Worm (Caenorhabditis elegans) whole organism, L3 larva: ENCODE measurements around the gene F42G4.2.

ENCODE experiments used
- R02D3.7 ChIP-seq: fragments of 150-350 bp; optimal IDR thresholded peaks from 2 replicates; lab custom pipeline; 2014; ENCODE audit warnings: missing biosample characterization, missing genetic modification characterization
- ZK546.5 ChIP-seq: sonication (generic microtip); optimal IDR thresholded peaks from 2 replicates; lab custom pipeline; 2017; ENCODE audit warnings: missing biosample characterization, missing genetic modification characterization
- aly-2 ChIP-seq: fragments of 150-350 bp; optimal IDR thresholded peaks from 2 replicates; lab custom pipeline; 2014; ENCODE audit warnings: missing biosample characterization, missing genetic modification characterization
- ceh-16 ChIP-seq: sonication (generic microtip); optimal IDR thresholded peaks from 2 replicates; lab custom pipeline; 2017; ENCODE audit warnings: missing biosample characterization, missing genetic modification characterization
- ceh-28 ChIP-seq: fragments of 150-350 bp; optimal IDR thresholded peaks from 2 replicates; lab custom pipeline; 2014; ENCODE audit warnings: missing biosample characterization, missing genetic modification reagents, missing genetic modification characterization
- ceh-82 ChIP-seq: fragments of 150-350 bp; optimal IDR thresholded peaks from 2 replicates; lab custom pipeline; 2014; ENCODE audit warnings: missing biosample characterization, missing genetic modification characterization
- ceh-9 ChIP-seq: sonication (generic microtip); optimal IDR thresholded peaks from 2 replicates; lab custom pipeline; 2018; ENCODE audit warnings: missing biosample characterization, missing genetic modification characterization
- daf-12 ChIP-seq: fragments of 150-350 bp; optimal IDR thresholded peaks from 2 replicates; lab custom pipeline; 2014; ENCODE audit warnings: missing biosample characterization, missing genetic modification reagents, missing genetic modification characterization
- egl-27 ChIP-seq: sonication (generic microtip); optimal IDR thresholded peaks from 4 replicates; lab custom pipeline; 2017; ENCODE audit warnings: missing biosample characterization, missing genetic modification reagents, missing genetic modification characterization
- egl-5 ChIP-seq: fragments of 150-350 bp; optimal IDR thresholded peaks from 2 replicates; lab custom pipeline; 2017; ENCODE audit warnings: missing biosample characterization, missing genetic modification reagents, missing genetic modification characterization, inconsistent platforms
- elt-1 ChIP-seq: fragments of 150-350 bp; optimal IDR thresholded peaks from 2 replicates; lab custom pipeline; 2014; ENCODE audit warnings: missing biosample characterization, missing genetic modification characterization
- elt-2 ChIP-seq: sonication (generic microtip); optimal IDR thresholded peaks from 2 replicates; lab custom pipeline; 2016; ENCODE audit warnings: missing genetic modification reagents, mild to moderate bottlenecking, missing genetic modification characterization, missing compliant biosample characterization
- elt-3 ChIP-seq, 3 experiments: fragments of 150-350 bp in 1 of 3; sonication (generic microtip) in 2 of 3; optimal IDR thresholded peaks; 2 replicates in 2 of 3; 4 replicates in 1 of 3; lab custom pipeline; 2014 to 2017; ENCODE audit warnings: missing biosample characterization in 3 of 3, missing genetic modification characterization in 3 of 3
- fkh-10 ChIP-seq: sonication (generic microtip); optimal IDR thresholded peaks from 2 replicates; lab custom pipeline; 2017; ENCODE audit warnings: missing biosample characterization, missing genetic modification reagents, missing genetic modification characterization
- fkh-2 ChIP-seq: fragments of 150-350 bp; optimal IDR thresholded peaks from 2 replicates; lab custom pipeline; 2014; ENCODE audit warnings: missing biosample characterization, missing genetic modification reagents, missing genetic modification characterization
- hmg-11 ChIP-seq: sonication (generic microtip); optimal IDR thresholded peaks from 2 replicates; lab custom pipeline; 2016; ENCODE audit warnings: missing genetic modification characterization, missing compliant biosample characterization
- jun-1 ChIP-seq: fragments of 150-350 bp; optimal IDR thresholded peaks from 2 replicates; lab custom pipeline; 2014; ENCODE audit warnings: missing biosample characterization, missing genetic modification reagents, missing genetic modification characterization
- lin-39 ChIP-seq: fragments of 150-350 bp; optimal IDR thresholded peaks from 2 replicates; lab custom pipeline; 2018; ENCODE audit warnings: missing biosample characterization, missing genetic modification reagents, missing genetic modification characterization
- lsy-12 ChIP-seq: sonication (generic microtip); optimal IDR thresholded peaks from 2 replicates; lab custom pipeline; 2016; ENCODE audit warnings: mild to moderate bottlenecking, missing genetic modification characterization, missing compliant biosample characterization
- mdl-1 ChIP-seq: fragments of 150-350 bp; optimal IDR thresholded peaks from 2 replicates; lab custom pipeline; 2014; ENCODE audit warnings: missing biosample characterization, missing genetic modification characterization
- mml-1 ChIP-seq: fragments of 150-350 bp; sonication (generic microtip); optimal IDR thresholded peaks from 3 replicates; lab custom pipeline; 2014; ENCODE audit warnings: missing biosample characterization, missing genetic modification characterization
- nfya-1 ChIP-seq: sonication (generic microtip); optimal IDR thresholded peaks from 2 replicates; lab custom pipeline; 2017; ENCODE audit warnings: missing genetic modification characterization, mild to moderate bottlenecking, missing compliant biosample characterization, antibody characterized with exemption, moderate library complexity; ENCODE audit not compliant: insufficient read depth
- nhr-11 ChIP-seq: fragments of 150-350 bp; optimal IDR thresholded peaks from 2 replicates; lab custom pipeline; 2014; ENCODE audit warnings: missing biosample characterization, missing genetic modification characterization
- nhr-12 ChIP-seq: fragments of 150-350 bp; optimal IDR thresholded peaks from 2 replicates; lab custom pipeline; 2014; ENCODE audit warnings: missing biosample characterization, missing genetic modification characterization
- nhr-23 ChIP-seq: fragments of 150-350 bp; optimal IDR thresholded peaks from 2 replicates; lab custom pipeline; 2014; ENCODE audit warnings: missing biosample characterization, missing genetic modification reagents, missing genetic modification characterization
- nhr-25 ChIP-seq: sonication (generic microtip); optimal IDR thresholded peaks from 2 replicates; lab custom pipeline; 2017; ENCODE audit warnings: missing biosample characterization, missing genetic modification characterization
- nhr-43 ChIP-seq: sonication (generic microtip); optimal IDR thresholded peaks from 2 replicates; lab custom pipeline; 2016; ENCODE audit warnings: mild to moderate bottlenecking, missing genetic modification characterization, missing compliant biosample characterization; ENCODE audit not compliant: poor library complexity, severe bottlenecking
- nhr-67 ChIP-seq: fragments of 150-350 bp; optimal IDR thresholded peaks from 2 replicates; lab custom pipeline; 2014; ENCODE audit warnings: missing biosample characterization, missing genetic modification characterization
- nhr-76 ChIP-seq: fragments of 150-350 bp; sonication (generic microtip); optimal IDR thresholded peaks from 5 replicates; lab custom pipeline; 2014; ENCODE audit warnings: missing biosample characterization, missing genetic modification characterization
- nhr-77 ChIP-seq: fragments of 150-350 bp; optimal IDR thresholded peaks from 2 replicates; lab custom pipeline; 2014; ENCODE audit warnings: missing biosample characterization, missing genetic modification characterization
- pha-4 ChIP-seq: fragments of 150-350 bp; optimal IDR thresholded peaks from 2 replicates; lab custom pipeline; 2014; ENCODE audit warnings: missing biosample characterization, missing genetic modification reagents, missing genetic modification characterization
- pqm-1 ChIP-seq: fragments of 150-350 bp; optimal IDR thresholded peaks from 2 replicates; lab custom pipeline; 2017; ENCODE audit warnings: missing biosample characterization, missing genetic modification characterization, inconsistent platforms
- sea-2 ChIP-seq: fragments of 150-350 bp; sonication (generic microtip); optimal IDR thresholded peaks from 4 replicates; lab custom pipeline; 2014; ENCODE audit warnings: missing biosample characterization, missing genetic modification reagents, missing genetic modification characterization
- skn-1 ChIP-seq: fragments of 150-350 bp; optimal IDR thresholded peaks from 2 replicates; lab custom pipeline; 2014; ENCODE audit warnings: missing biosample characterization, missing genetic modification characterization
- snpc-4 ChIP-seq: fragments of 150-350 bp; optimal IDR thresholded peaks from 2 replicates; lab custom pipeline; 2014; ENCODE audit warnings: missing biosample characterization, missing genetic modification characterization
- tbx-2 ChIP-seq: sonication (generic microtip); optimal IDR thresholded peaks from 2 replicates; lab custom pipeline; 2016; ENCODE audit warnings: mild to moderate bottlenecking, missing genetic modification characterization, missing compliant biosample characterization
- unc-39 ChIP-seq: sonication (generic microtip); optimal IDR thresholded peaks from 4 replicates; lab custom pipeline; 2017; ENCODE audit warnings: missing biosample characterization, missing genetic modification characterization
- unc-62 ChIP-seq: fragments of 150-350 bp; sonication (generic microtip); optimal IDR thresholded peaks from 4 replicates; lab custom pipeline; 2014; ENCODE audit warnings: missing biosample characterization, missing genetic modification reagents, missing genetic modification characterization
- zag-1 ChIP-seq: fragments of 150-350 bp; optimal IDR thresholded peaks from 2 replicates; lab custom pipeline; 2014; ENCODE audit warnings: missing biosample characterization, missing genetic modification characterization
- ztf-11 ChIP-seq: fragments of 150-350 bp; optimal IDR thresholded peaks from 2 replicates; lab custom pipeline; 2014; ENCODE audit warnings: missing biosample characterization, missing genetic modification characterization
- ztf-4 ChIP-seq: fragments of 150-350 bp; optimal IDR thresholded peaks from 2 replicates; lab custom pipeline; 2014; ENCODE audit warnings: missing biosample characterization, missing genetic modification characterization

F42G4.2 gene

DNA sequence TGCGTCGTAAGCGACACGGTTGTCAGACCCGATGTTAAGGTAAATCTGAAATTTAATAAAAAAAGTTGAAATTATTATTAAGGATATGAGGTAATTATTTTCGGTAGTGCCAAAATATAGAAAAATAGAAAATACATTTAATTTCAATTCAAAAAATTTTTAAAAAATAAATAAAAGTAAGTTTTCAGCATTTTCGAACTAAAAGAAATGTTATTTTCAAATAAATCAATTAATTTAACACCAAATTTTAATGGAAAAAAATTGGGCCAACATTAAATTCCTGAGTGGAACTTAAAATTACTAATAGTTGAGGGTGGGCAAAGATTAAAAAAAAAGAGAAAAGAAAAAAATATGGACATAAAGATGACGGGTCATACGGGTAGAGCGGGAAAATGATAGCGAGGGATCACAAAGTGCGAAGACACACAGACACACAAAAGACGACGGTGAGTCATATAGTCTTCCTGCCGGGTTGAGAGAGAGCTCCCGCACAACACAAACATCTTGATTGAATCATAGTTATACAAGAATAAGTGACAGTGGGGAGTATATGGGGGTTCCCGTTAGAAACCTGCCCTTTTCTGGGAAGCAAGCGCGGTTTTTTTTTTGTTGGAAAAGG, 21.8 kb upstream of the F42G4.2 start, which contains the start of gene max-2:
TSS of gene max-2 (minus strand) at position 51 of the 619 bp plus-strand sequence.
- TF ChIP-seq egl-27: no peak
- TF ChIP-seq jun-1: peak; percentile 15
- peak; percentile 28 for TF ChIP-seq pqm-1 (tag; lab: Kevin White, UChicago)
- TF ChIP-seq elt-2 (tag; lab: Kevin White, UChicago): peak; percentile 5
- no peak for TF ChIP-seq ceh-82
- peak; percentile 63 for TF ChIP-seq pha-4
- no peak for TF ChIP-seq ceh-28 (tag; lab: Kevin White, UChicago)

DNA sequence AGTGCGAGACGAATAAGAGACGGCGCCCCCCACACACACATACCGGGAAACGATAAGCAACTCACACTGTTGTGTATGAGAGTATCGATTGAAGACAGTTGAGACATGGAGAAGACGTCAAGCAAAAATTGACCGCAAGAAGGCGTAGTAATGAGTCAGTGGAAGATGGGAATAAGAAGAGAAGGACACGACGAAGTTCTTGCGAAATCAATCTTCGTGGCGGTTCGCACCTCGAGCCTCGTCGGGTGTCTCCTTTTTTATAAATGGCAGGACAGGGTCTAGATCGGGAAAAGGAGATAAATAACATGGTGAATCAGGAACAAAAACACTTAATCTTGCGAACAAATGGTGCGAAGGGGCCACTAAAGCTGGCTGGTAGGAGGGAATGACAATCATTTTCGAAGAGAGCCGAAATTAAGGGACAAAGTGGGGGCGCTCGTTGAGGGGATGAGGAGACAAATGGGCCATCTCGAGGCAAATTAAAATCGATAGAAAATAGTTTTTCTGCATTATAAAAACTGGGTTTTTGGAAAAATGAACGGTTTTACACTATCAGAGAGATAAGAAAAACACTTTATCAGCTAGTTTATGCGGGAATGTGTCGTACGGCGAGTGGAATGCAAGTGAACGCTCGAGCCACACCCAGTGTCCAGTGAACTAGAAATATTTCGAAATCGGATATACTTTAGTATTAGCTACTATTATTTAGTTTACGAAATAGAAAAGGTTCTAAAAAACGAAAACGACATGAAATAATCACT, 18.2 kb upstream of the F42G4.2 start:
- TF ChIP-seq nhr-67 (tag; lab: Kevin White, UChicago) (no peak), nhr-76 (tag; lab: Kevin White, UChicago) (no peak), elt-3 (tag; optimal IDR thresholded peaks at IDR 0.05; lab: Kevin White, UChicago) (no peak), hmg-11 (no peak), ztf-11 (tag; lab: Kevin White, UChicago) (no peak), fkh-10 (GFP tag; lab: Kevin White, UChicago) (no peak), nhr-12 (tag; lab: Kevin White, UChicago) (no peak), nhr-77 (no peak), snpc-4 (tag; lab: Kevin White, UChicago) (no peak), egl-27 (no peak), R02D3.7 (tag; lab: Kevin White, UChicago) (no peak), ZK546.5 (no peak), pha-4 (no peak), ceh-82 (no peak), lin-39 (tag; lab: Kevin White, UChicago) (peak; percentile 28), mml-1 (tag; lab: Kevin White, UChicago) (no peak), pqm-1 (tag; lab: Kevin White, UChicago) (no peak), nhr-23 (tag; lab: Kevin White, UChicago) (peak; percentile 22), nfya-1 (tag; lab: Kevin White, UChicago) (no peak), elt-2 (tag; lab: Kevin White, UChicago) (peak; percentile 65), elt-1 (tag; lab: Kevin White, UChicago) (peak; percentile 27), nhr-43 (tag; lab: Kevin White, UChicago) (no peak), unc-62 (GFP tag; lab: Kevin White, UChicago) (no peak), unc-39 (tag; lab: Kevin White, UChicago) (no peak), ceh-28 (tag; lab: Kevin White, UChicago) (peak; percentile 58), nhr-11 (tag; lab: Kevin White, UChicago) (no peak), daf-12 (no peak), ceh-9 (tag; lab: Kevin White, UChicago) (no peak), mdl-1 (no peak)

ce11 chrII:13030051-13030437, 17.7 kb upstream of the F42G4.2 start:
- TF ChIP-seq unc-39 (tag; lab: Kevin White, UChicago): no peak
- peak; percentile 47 for TF ChIP-seq lin-39 (tag; lab: Kevin White, UChicago)

- TF ChIP-seq ceh-28 (tag; lab: Kevin White, UChicago) (peak; percentile 23), skn-1 (no peak), lin-39 (tag; lab: Kevin White, UChicago) (peak; percentile 50), snpc-4 (tag; lab: Kevin White, UChicago) (peak; percentile 45), ztf-4 (tag; lab: Kevin White, UChicago) (no peak), nhr-67 (tag; lab: Kevin White, UChicago) (no peak), sea-2 (GFP tag; lab: Kevin White, UChicago) (no peak), nfya-1 (tag; lab: Kevin White, UChicago) (peak; percentile 83), ceh-82 (no peak), daf-12 (no peak), nhr-12 (tag; lab: Kevin White, UChicago) (no peak), elt-2 (tag; lab: Kevin White, UChicago) (peak; percentile 58), fkh-2 (tag; lab: Kevin White, UChicago) (no peak), lsy-12 (tag; lab: Kevin White, UChicago) (peak; percentile 28), ZK546.5 (no peak), tbx-2 (tag; lab: Kevin White, UChicago) (no peak), ceh-16 (no peak), nhr-23 (tag; lab: Kevin White, UChicago) (peak; percentile 75), hmg-11 (peak; percentile 76), pha-4 (peak; percentile 60), R02D3.7 (tag; lab: Kevin White, UChicago) (peak; percentile 35), pqm-1 (tag; lab: Kevin White, UChicago) (no peak), mdl-1 (no peak), mml-1 (tag; lab: Kevin White, UChicago) (no peak), nhr-25 (peak; percentile 84), nhr-76 (tag; lab: Kevin White, UChicago) (no peak), zag-1 (tag; lab: Kevin White, UChicago) (no peak), aly-2 (tag; lab: Kevin White, UChicago) (no peak), ztf-11 (tag; lab: Kevin White, UChicago) (no peak), egl-5 (tag; lab: Kevin White, UChicago) (no peak)
These were observed 17.0 kb upstream of the F42G4.2 start for ce11 chrII:13030567-13031188.
